Fruit fly (Drosophila melanogaster): ENCODE data around the gene CG6996.

The CG6996 gene

DNA sequence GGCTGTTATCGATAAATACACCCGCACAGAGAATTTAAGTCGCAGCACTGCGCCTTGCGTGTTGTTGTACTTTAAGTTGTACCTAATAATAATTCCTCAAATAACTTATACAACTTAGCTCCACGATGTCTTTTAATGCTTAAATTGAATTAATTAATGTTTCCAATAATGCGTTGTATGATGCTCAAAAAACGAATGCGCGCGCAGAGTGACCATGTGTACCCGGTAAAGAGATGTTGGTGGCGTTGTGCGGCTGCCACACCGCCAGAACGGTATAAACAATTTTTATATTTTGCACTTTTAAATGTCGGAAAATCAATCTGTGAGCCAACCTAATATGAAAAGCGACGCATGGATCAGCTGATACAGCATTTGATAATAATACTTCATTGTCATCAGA lies 18.8 kb downstream of the CG6996 start (continued):
- TF ChIP-seq amos (GFP tag; IDR thresholded peaks at IDR 0.05; ENCODE audit: partially characterized antibody) (peak; percentile 12; the same call in 1 of the 2 replicates), knrl (GFP tag; IDR thresholded peaks at IDR 0.05; ENCODE audit: partially characterized antibody) (peak; percentile 40; the same call in 1 of the 3 replicates), ato (GFP tag; IDR thresholded peaks at IDR 0.05; ENCODE audit: partially characterized antibody) (no peak), CG14860 (GFP tag; IDR thresholded peaks at IDR 0.05; ENCODE audit: partially characterized antibody) (0 out of 3 replicates have a peak, but pooled peaks have one; percentile 22), CG33213 (GFP tag; optimal IDR thresholded peaks at IDR 0.05) (peak; percentile 36), pzg (GFP tag; optimal IDR thresholded peaks at IDR 0.05) (peak; percentile 72), Lhr (GFP tag; optimal IDR thresholded peaks at IDR 0.05) (peak; percentile 36), CG43689 (GFP tag; IDR thresholded peaks at IDR 0.05) (no peak), CG4360 (GFP tag; IDR thresholded peaks at IDR 0.05) (peak; percentile 37; the same call in 1 of the 2 replicates), nerfin-2 (GFP tag; IDR thresholded peaks at IDR 0.05; ENCODE audit: partially characterized antibody) (no peak), Abd-B (GFP tag; optimal IDR thresholded peaks at IDR 0.05) (peak; percentile 44), tna (GFP tag; IDR thresholded peaks at IDR 0.05; ENCODE audit: partially characterized antibody) (no peak), phol (tag; optimal IDR thresholded peaks at IDR 0.05) (peak; percentile 41), Pdp1 (GFP tag; optimal IDR thresholded peaks at IDR 0.05) (no peak), Scr (GFP tag; IDR thresholded peaks at IDR 0.05; ENCODE audit: partially characterized antibody) (peak; percentile 52), CG12659 (GFP tag; optimal IDR thresholded peaks at IDR 0.05) (peak; percentile 66), Myb (GFP tag; optimal IDR thresholded peaks at IDR 0.05) (peak; percentile 94), sens (GFP tag) (peak; percentile 77), CG17829 (tag; optimal IDR thresholded peaks at IDR 0.05) (peak; percentile 19), ewg (GFP tag; optimal IDR thresholded peaks at IDR 0.05) (peak; percentile 99), CG17186 (GFP tag; optimal IDR thresholded peaks at IDR 0.05) (peak; percentile 96), vnd (GFP tag; IDR thresholded peaks at IDR 0.05; ENCODE audit: partially characterized antibody) (0 out of 3 replicates have a peak, but pooled peaks have one; percentile 25), CoRest (tag; optimal IDR thresholded peaks at IDR 0.05) (peak; percentile 38), dmrt99B (tag; optimal IDR thresholded peaks at IDR 0.05) (no peak), row (GFP tag; IDR thresholded peaks at IDR 0.05) (peak; percentile 27; the same call in 1 of the 3 replicates), MESR4 (GFP tag; optimal IDR thresholded peaks at IDR 0.05) (peak; percentile 58), Ets97D (GFP tag; optimal IDR thresholded peaks at IDR 0.05) (peak; percentile 72), gfzf (GFP tag; optimal IDR thresholded peaks at IDR 0.05) (peak; percentile 91), unc-4 (GFP tag; IDR thresholded peaks at IDR 0.05; ENCODE audit: partially characterized antibody) (peak; percentile 53; the same call in 1 of the 2 replicates), Meics (GFP tag; optimal IDR thresholded peaks at IDR 0.05) (no peak), exex (tag; optimal IDR thresholded peaks at IDR 0.05) (peak; percentile 5), CG4328 (GFP tag; optimal IDR thresholded peaks at IDR 0.05) (no peak), E2f2 (GFP tag; IDR thresholded peaks at IDR 0.05) (peak; percentile 82), CHES-1-like (GFP tag; optimal IDR thresholded peaks at IDR 0.05) (peak; percentile 64), CG14710 (tag; optimal IDR thresholded peaks at IDR 0.05) (peak; percentile 60), Dp (GFP tag; optimal IDR thresholded peaks at IDR 0.05) (peak; percentile 72), MBD-R2 (GFP tag; IDR thresholded peaks at IDR 0.05) (peak; percentile 64), trem (tag; optimal IDR thresholded peaks at IDR 0.05) (peak; percentile 69)

DNA sequence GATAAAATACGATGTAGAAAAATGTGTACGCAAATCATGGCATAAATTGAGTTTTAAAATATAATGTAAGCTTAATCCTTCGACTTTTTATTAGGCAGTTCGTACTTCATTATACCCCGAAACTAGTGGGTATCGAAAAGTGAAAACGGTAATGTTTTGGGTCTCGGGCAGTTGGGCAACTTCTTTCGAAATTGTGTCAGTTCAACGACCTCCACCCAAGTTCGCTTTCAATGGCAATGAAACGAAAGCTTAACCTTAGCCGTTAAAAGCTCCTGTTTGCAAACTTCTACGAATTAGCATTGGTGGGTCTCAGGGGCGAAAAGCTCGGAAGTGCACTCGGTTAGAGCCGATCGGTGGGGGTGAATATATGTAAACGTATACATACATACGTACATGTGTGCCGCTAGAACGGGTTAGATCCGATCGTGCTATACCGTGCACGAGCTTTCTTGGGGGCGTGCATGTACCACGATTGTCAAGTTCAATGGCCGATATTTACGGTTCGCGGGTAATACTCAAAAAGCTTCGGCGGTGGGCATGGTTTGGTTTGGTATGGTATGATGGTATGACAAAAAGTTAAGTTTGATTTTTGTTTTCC lies 22.9 kb downstream of the CG6996 start:
- TF ChIP-seq CG5953 (GFP tag; IDR thresholded peaks at IDR 0.05) (0 out of 2 replicates have a peak, but pooled peaks have one; percentile 10), chinmo (GFP tag; IDR thresholded peaks at IDR 0.05; ENCODE audit: partially characterized antibody) (peak; percentile 86; the same call in 3 of the 4 replicates), cwo (GFP tag; optimal IDR thresholded peaks at IDR 0.05) (peak; percentile 43), BEAF-32 (GFP tag; optimal IDR thresholded peaks at IDR 0.05) (peak; percentile 26), CG14441 (GFP tag; IDR thresholded peaks at IDR 0.05) (0 out of 2 replicates have a peak, but pooled peaks have one; percentile 25), sob (GFP tag; IDR thresholded peaks at IDR 0.05) (peak; percentile 39; the same call in 1 of the 2 replicates), bigmax (GFP tag; optimal IDR thresholded peaks at IDR 0.05) (peak; percentile 43), CG30403 (GFP tag; optimal IDR thresholded peaks at IDR 0.05) (peak; percentile 17), CG8281 (tag; optimal IDR thresholded peaks at IDR 0.05) (no peak), pzg (GFP tag; optimal IDR thresholded peaks at IDR 0.05) (peak; percentile 4), sens (GFP tag) (peak; percentile 46), Hey (tag; optimal IDR thresholded peaks at IDR 0.05) (no peak), CG4360 (GFP tag; IDR thresholded peaks at IDR 0.05) (no peak)

All from whole organism, embryonic.